Worm (Caenorhabditis elegans): ENCODE results near the gene T21C12.4.

Gene T21C12.4

ce11 chrIII:10560296-10560695, 2.5 kb upstream of the T21C12.4 start, which contains the start of gene rab-30:
Gene rab-30, plus strand, starts transcription at chrIII:10560596.
- TF ChIP-seq mbf-1 (tag; optimal IDR thresholded peaks at IDR 0.05) = no peak
- no peak for TF ChIP-seq nhr-12 (tag; optimal IDR thresholded peaks at IDR 0.05)
- no peak for TF ChIP-seq sma-3 (GFP tag; optimal IDR thresholded peaks at IDR 0.05)
- no peak for TF ChIP-seq mdl-1 (tag; optimal IDR thresholded peaks at IDR 0.05)
- no peak for TF ChIP-seq elt-3 (tag; optimal IDR thresholded peaks at IDR 0.05)
- TF ChIP-seq ZK546.5 (tag; optimal IDR thresholded peaks at IDR 0.05) = no peak
- TF ChIP-seq nhr-10 (tag; optimal IDR thresholded peaks at IDR 0.05) = no peak
- TF ChIP-seq lin-11 (tag; optimal IDR thresholded peaks at IDR 0.05) = no peak
- no peak for TF ChIP-seq elt-1 (tag; optimal IDR thresholded peaks at IDR 0.05)
- no peak for TF ChIP-seq nhr-11 (tag; optimal IDR thresholded peaks at IDR 0.05)
- TF ChIP-seq ceh-82 (tag; optimal IDR thresholded peaks at IDR 0.05) = no peak

ce11 chrIII:10552929-10553328, 4.9 kb downstream of the T21C12.4 start, which contains the start of gene T21C12.8:
Gene T21C12.8, minus strand, starts transcription at chrIII:10553029.
- TF ChIP-seq mdl-1 (tag; optimal IDR thresholded peaks at IDR 0.05) (no peak), gmeb-1 (tag; optimal IDR thresholded peaks at IDR 0.05) (no peak), ceh-82 (tag; optimal IDR thresholded peaks at IDR 0.05) (no peak), alr-1 (tag; optimal IDR thresholded peaks at IDR 0.05) (no peak), nhr-237 (tag; optimal IDR thresholded peaks at IDR 0.05) (no peak), ceh-16 (tag; optimal IDR thresholded peaks at IDR 0.05) (no peak), lin-11 (tag; optimal IDR thresholded peaks at IDR 0.05) (no peak), ztf-11 (tag; optimal IDR thresholded peaks at IDR 0.05) (no peak), egl-27 (tag; optimal IDR thresholded peaks at IDR 0.05) (no peak), nhr-12 (tag; optimal IDR thresholded peaks at IDR 0.05) (no peak), mbf-1 (tag; optimal IDR thresholded peaks at IDR 0.05) (no peak), lsy-2 (tag; optimal IDR thresholded peaks at IDR 0.05) (no peak)

DNA sequence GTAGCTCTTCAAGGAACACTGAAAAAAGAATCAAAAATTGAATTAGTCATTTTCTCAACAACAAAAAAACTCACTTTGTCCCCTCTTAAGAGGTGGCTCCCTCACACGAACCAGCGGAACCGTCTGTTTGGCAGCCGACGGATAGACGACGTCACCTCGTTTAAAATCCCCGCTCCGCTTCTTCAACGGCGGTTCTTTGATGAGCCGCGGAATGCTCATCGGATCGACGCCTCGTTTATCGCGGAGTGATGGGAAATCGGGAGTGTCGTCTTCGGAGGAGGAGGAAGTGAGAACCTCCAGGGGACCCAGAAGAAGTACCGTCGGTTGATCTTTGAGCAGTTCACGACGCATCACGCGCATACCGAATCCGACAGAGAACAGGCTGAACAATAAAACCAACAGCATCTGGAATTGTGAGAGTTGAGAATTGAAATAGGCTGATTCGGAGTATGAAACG, 19.0 kb downstream of the T21C12.4 start, which contains the start of gene nlp-68:
TSS of gene nlp-68 (minus strand) at position 407 of the 457 bp plus-strand sequence.
- no peak for TF ChIP-seq ztf-4 (tag; optimal IDR thresholded peaks at IDR 0.05)
- TF ChIP-seq mdl-1 (tag; optimal IDR thresholded peaks at IDR 0.05) = no peak
- TF ChIP-seq fos-1 (tag; optimal IDR thresholded peaks at IDR 0.05) = no peak

- TF ChIP-seq sma-3 (GFP tag; optimal IDR thresholded peaks at IDR 0.05) = peak; percentile 33
- TF ChIP-seq unc-55 (GFP tag; optimal IDR thresholded peaks at IDR 0.05) = no peak
- TF ChIP-seq nhr-21 (tag; optimal IDR thresholded peaks at IDR 0.05) = peak; percentile 34
Observed at ce11 chrIII:10537558-10537957, 20.3 kb downstream of the T21C12.4 start.

DNA sequence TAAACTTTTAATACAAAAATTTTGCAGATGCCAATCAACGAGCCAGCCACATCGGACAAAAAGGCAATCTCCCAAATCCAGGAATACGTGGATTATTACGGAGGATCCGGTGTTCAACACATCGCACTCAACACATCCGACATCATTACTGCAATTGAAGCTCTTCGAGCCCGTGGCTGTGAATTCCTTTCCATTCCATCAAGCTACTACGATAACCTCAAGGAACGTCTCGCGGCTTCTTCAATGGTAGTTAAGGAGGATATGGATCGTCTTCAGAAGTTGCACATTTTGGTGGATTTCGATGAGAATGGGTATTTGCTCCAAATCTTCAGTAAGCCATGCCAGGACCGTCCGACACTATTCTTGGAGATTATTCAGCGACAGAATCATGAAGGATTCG, 20.8 kb downstream of the T21C12.4 start:
- no peak for TF ChIP-seq ztf-11 (tag; optimal IDR thresholded peaks at IDR 0.05)
- TF ChIP-seq nhr-6 (tag; optimal IDR thresholded peaks at IDR 0.05) = no peak
- no peak for TF ChIP-seq mdl-1 (tag; optimal IDR thresholded peaks at IDR 0.05)
- TF ChIP-seq peb-1 (tag; optimal IDR thresholded peaks at IDR 0.05) = no peak
- no peak for TF ChIP-seq ztf-4 (tag; optimal IDR thresholded peaks at IDR 0.05)

ce11 chrIII:10536087-10536723, 21.6 kb downstream of the T21C12.4 start:
- no peak for TF ChIP-seq nhr-129 (tag; optimal IDR thresholded peaks at IDR 0.05)
- TF ChIP-seq nhr-23 (tag; optimal IDR thresholded peaks at IDR 0.05) = no peak
- TF ChIP-seq sma-9 (GFP tag; optimal IDR thresholded peaks at IDR 0.05) = no peak
- no peak for TF ChIP-seq sma-9 (tag; optimal IDR thresholded peaks at IDR 0.05)
- no peak for TF ChIP-seq Y55F3AM.14 (GFP tag; optimal IDR thresholded peaks at IDR 0.05)
- peak; percentile 30 for TF ChIP-seq snpc-4 (tag; optimal IDR thresholded peaks at IDR 0.05)

DNA sequence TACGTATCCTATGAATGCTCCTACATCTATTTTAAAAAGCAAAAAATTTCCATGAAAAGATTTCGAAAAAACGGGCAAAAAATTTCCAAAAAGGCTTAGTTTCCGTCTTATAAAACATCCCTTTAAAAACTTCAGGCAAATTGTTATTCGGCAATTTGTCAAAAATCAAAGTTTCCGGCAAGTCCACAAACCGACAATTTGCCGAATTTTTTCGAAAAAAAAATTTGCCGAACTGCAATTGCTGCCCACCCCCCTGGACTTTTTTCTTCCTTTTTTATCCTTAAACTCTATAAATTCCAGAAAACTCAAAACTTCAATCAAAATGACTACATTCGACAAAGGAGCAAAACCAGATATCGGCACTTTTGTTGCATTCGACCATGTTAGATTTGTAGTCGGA, 22.6 kb downstream of the T21C12.4 start, which contains the start of gene hpd-1:
TSS of gene hpd-1 (plus strand) at position 301 of the 400 bp plus-strand sequence.
- TF ChIP-seq nhr-6 (tag; optimal IDR thresholded peaks at IDR 0.05) (no peak), sma-9 (GFP tag; optimal IDR thresholded peaks at IDR 0.05) (no peak), sma-9 (tag; optimal IDR thresholded peaks at IDR 0.05) (no peak), ceh-82 (tag; optimal IDR thresholded peaks at IDR 0.05) (no peak), lin-39 (tag; optimal IDR thresholded peaks at IDR 0.05) (no peak), nhr-129 (tag; optimal IDR thresholded peaks at IDR 0.05) (no peak), zag-1 (tag; optimal IDR thresholded peaks at IDR 0.05) (no peak), nhr-77 (tag; optimal IDR thresholded peaks at IDR 0.05) (no peak), unc-55 (GFP tag; optimal IDR thresholded peaks at IDR 0.05) (no peak), nhr-25 (tag; optimal IDR thresholded peaks at IDR 0.05) (no peak), nhr-23 (tag; optimal IDR thresholded peaks at IDR 0.05) (no peak), F13H6.1 (tag; optimal IDR thresholded peaks at IDR 0.05) (no peak), sma-3 (GFP tag; optimal IDR thresholded peaks at IDR 0.05) (no peak), nhr-21 (tag; optimal IDR thresholded peaks at IDR 0.05) (no peak), Y55F3AM.14 (GFP tag; optimal IDR thresholded peaks at IDR 0.05) (no peak), lin-13 (GFP tag; optimal IDR thresholded peaks at IDR 0.05) (no peak), ama-1 (optimal IDR thresholded peaks at IDR 0.05) (no peak), elt-3 (tag; optimal IDR thresholded peaks at IDR 0.05) (no peak)
